Fruit fly (Drosophila melanogaster) whole organism, embryonic: ENCODE measurements around the gene Ubi-p63E.

Source experiments
- Abd-B ChIP-seq: fragments of 200-800 bp; sonication (Bioruptor generic); optimal IDR thresholded peaks from 2 replicates; lab custom pipeline; 2018; ENCODE audit warnings: missing biosample characterization, mild to moderate bottlenecking, missing genetic modification characterization, moderate library complexity
- Atf6 ChIP-seq: fragments of 200-800 bp; sonication (Bioruptor generic); IDR thresholded peaks from 2 replicates; pipeline ENCODE4 v1.3.6; 2022; ENCODE audit warnings: missing biosample characterization, missing genetic modification characterization
- CG10274 ChIP-seq: fragments of 200-800 bp; sonication (Bioruptor generic); optimal IDR thresholded peaks from 3 replicates; lab custom pipeline; 2017; ENCODE audit warnings: missing biosample characterization, mild to moderate bottlenecking, missing genetic modification characterization
- CG12659 ChIP-seq: fragments of 200-800 bp; sonication (Bioruptor generic); optimal IDR thresholded peaks from 3 replicates; lab custom pipeline; 2017; ENCODE audit warnings: mild to moderate bottlenecking, missing biosample characterization, missing genetic modification reagents, missing genetic modification characterization
- CG13296 ChIP-seq: fragments of 200-800 bp; sonication (Bioruptor generic); optimal IDR thresholded peaks from 3 replicates; lab custom pipeline; 2018; ENCODE audit warnings: missing biosample characterization, mild to moderate bottlenecking, missing genetic modification characterization
- CG13424 ChIP-seq: fragments of 200-800 bp; sonication (Bioruptor generic); optimal IDR thresholded peaks from 2 replicates; lab custom pipeline; 2019; ENCODE audit warnings: missing biosample characterization, mild to moderate bottlenecking, missing genetic modification characterization, moderate library complexity
- CG13894 ChIP-seq: fragments of 200-800 bp; sonication (Bioruptor generic); optimal IDR thresholded peaks from 3 replicates; lab custom pipeline; 2018; ENCODE audit warnings: missing biosample characterization, mild to moderate bottlenecking, missing genetic modification characterization, moderate library complexity
- CG1647 ChIP-seq: fragments of 200-800 bp; sonication (Bioruptor generic); optimal IDR thresholded peaks from 3 replicates; lab custom pipeline; 2016; ENCODE audit warnings: missing biosample characterization, missing genetic modification characterization
- CG17328 ChIP-seq: fragments of 200-800 bp; sonication (Bioruptor generic); IDR thresholded peaks from 2 replicates; pipeline ENCODE4 v1.3.6; 2022; ENCODE audit warnings: missing biosample characterization, missing genetic modification characterization
- CG2875 ChIP-seq: fragments of 200-800 bp; sonication (Bioruptor generic); optimal IDR thresholded peaks from 2 replicates; lab custom pipeline; 2017; ENCODE audit warnings: missing biosample characterization, mild to moderate bottlenecking, missing genetic modification characterization, missing genetic modification reagents
- CG30020 ChIP-seq: fragments of 200-800 bp; optimal IDR thresholded peaks from 2 replicates; lab custom pipeline; 2019; ENCODE audit warnings: missing biosample characterization, mild to moderate bottlenecking, missing genetic modification characterization, moderate library complexity
- CG31224 ChIP-seq: fragments of 200-800 bp; sonication (Bioruptor generic); IDR thresholded peaks from 2 replicates; pipeline ENCODE4 v1.3.6; 2022; ENCODE audit warnings: missing biosample characterization, missing genetic modification characterization
- CG3163 ChIP-seq: fragments of 200-800 bp; sonication (Bioruptor generic); optimal IDR thresholded peaks from 3 replicates; lab custom pipeline; 2016; ENCODE audit warnings: missing biosample characterization, missing genetic modification characterization
- CG4360 ChIP-seq: fragments of 200-800 bp; sonication (Bioruptor generic); IDR thresholded peaks from 2 replicates; pipeline ENCODE4 v1.3.6; 2022; ENCODE audit warnings: missing biosample characterization, missing genetic modification characterization
- CG7556 ChIP-seq: fragments of 200-800 bp; sonication (Bioruptor generic); optimal IDR thresholded peaks from 2 replicates; lab custom pipeline; 2017; ENCODE audit warnings: missing biosample characterization, mild to moderate bottlenecking, missing genetic modification characterization
- CG8089 ChIP-seq: fragments of 200-800 bp; sonication (Bioruptor generic); optimal IDR thresholded peaks from 3 replicates; lab custom pipeline; 2016; ENCODE audit warnings: missing biosample characterization, missing genetic modification characterization
- CG9215 ChIP-seq: fragments of 200-800 bp; sonication (Bioruptor generic); IDR thresholded peaks from 2 replicates; pipeline ENCODE4 v1.3.6; 2022; ENCODE audit warnings: missing biosample characterization, missing genetic modification characterization
- CG9932 ChIP-seq: fragments of 200-800 bp; sonication (Bioruptor generic); IDR thresholded peaks from 2 replicates; pipeline ENCODE4 v1.3.6; 2022; ENCODE audit warnings: missing biosample characterization, missing genetic modification characterization
- Doc3 ChIP-seq: fragments of 200-800 bp; sonication (Bioruptor generic); IDR thresholded peaks from 3 replicates; pipeline ENCODE4 v1.3.6; 2022; ENCODE audit warnings: missing biosample characterization, missing genetic modification characterization; ENCODE audit not compliant: partially characterized antibody
- ERR ChIP-seq: fragments of 200-800 bp; sonication (Bioruptor generic); optimal IDR thresholded peaks from 2 replicates; lab custom pipeline; 2016; ENCODE audit warnings: missing biosample characterization, missing genetic modification characterization
- Eip74EF ChIP-seq, 2 experiments: fragments of 200-800 bp in 1 of 2; fragments of >200 bp in 1 of 2; sonication (Bioruptor generic) in 1 of 2; optimal IDR thresholded peaks; 2 replicates each; lab custom pipeline; 2017 to 2019; ENCODE audit warnings: missing biosample characterization in 2 of 2, missing genetic modification characterization in 2 of 2, mild to moderate bottlenecking in 1 of 2, moderate library complexity in 1 of 2
- Elba2 ChIP-seq: fragments of 200-800 bp; sonication (Bioruptor generic); optimal IDR thresholded peaks from 3 replicates; lab custom pipeline; 2016; ENCODE audit warnings: missing biosample characterization, missing genetic modification characterization
- Hsf ChIP-seq: fragments of 200-800 bp; sonication (Bioruptor generic); optimal IDR thresholded peaks from 3 replicates; lab custom pipeline; 2016; ENCODE audit warnings: missing biosample characterization, missing genetic modification characterization
- Lim3 ChIP-seq: fragments of 200-800 bp; sonication (Bioruptor generic); IDR thresholded peaks from 2 replicates; pipeline ENCODE4 v1.3.6; 2022; ENCODE audit warnings: missing biosample characterization, missing genetic modification characterization
- Optix ChIP-seq: fragments of 200-800 bp; sonication (Bioruptor generic); IDR thresholded peaks from 3 replicates; pipeline ENCODE4 v1.3.6; 2022; ENCODE audit warnings: missing biosample characterization, missing genetic modification characterization
- Poxn ChIP-seq: fragments of 200-800 bp; sonication (Bioruptor generic); IDR thresholded peaks from 2 replicates; pipeline ENCODE4 v1.3.6; 2022; ENCODE audit warnings: missing biosample characterization, missing genetic modification characterization
- Scr ChIP-seq: fragments of 200-800 bp; sonication (Bioruptor generic); IDR thresholded peaks from 2 replicates; pipeline ENCODE4 v1.3.6; 2022; ENCODE audit warnings: missing biosample characterization, missing genetic modification characterization; ENCODE audit not compliant: partially characterized antibody
- Stat92E ChIP-seq, 3 experiments: fragments of >200 bp in 2 of 3; fragments of 200-800 bp in 1 of 3; sonication (Bioruptor generic) in 1 of 3; optimal IDR thresholded peaks; 2 replicates each; lab custom pipeline; 2017 to 2019; ENCODE audit warnings: missing biosample characterization in 3 of 3, missing genetic modification characterization in 3 of 3, mild to moderate bottlenecking in 1 of 3, moderate library complexity in 1 of 3
- Xrp1 ChIP-seq: fragments of 200-800 bp; sonication (Bioruptor generic); IDR thresholded peaks from 2 replicates; pipeline ENCODE4 v1.3.6; 2022; ENCODE audit warnings: missing biosample characterization, missing genetic modification characterization
- ap ChIP-seq: fragments of 200-800 bp; sonication (Bioruptor generic); IDR thresholded peaks from 2 replicates; pipeline ENCODE4 v1.3.6; 2022; ENCODE audit warnings: missing biosample characterization, missing genetic modification characterization
- ara ChIP-seq: fragments of 200-800 bp; sonication (Bioruptor generic); IDR thresholded peaks from 2 replicates; pipeline ENCODE4 v1.3.6; 2022; ENCODE audit warnings: missing biosample characterization, missing genetic modification characterization
- az2 ChIP-seq: fragments of 200-800 bp; sonication (Bioruptor generic); optimal IDR thresholded peaks from 3 replicates; lab custom pipeline; 2016; ENCODE audit warnings: missing biosample characterization, missing genetic modification characterization
- crol ChIP-seq: fragments of 200-800 bp; sonication (Bioruptor generic); IDR thresholded peaks from 2 replicates; pipeline ENCODE4 v1.3.6; 2022; ENCODE audit warnings: missing biosample characterization, missing genetic modification characterization
- fru ChIP-seq: fragments of >200 bp; optimal IDR thresholded peaks from 2 replicates; lab custom pipeline; 2017
- ftz-f1 ChIP-seq: fragments of 200-800 bp; sonication (Bioruptor generic); optimal IDR thresholded peaks from 2 replicates; lab custom pipeline; 2016; ENCODE audit warnings: missing biosample characterization, missing genetic modification characterization
- gcm ChIP-seq: fragments of 200-800 bp; sonication (Bioruptor generic); optimal IDR thresholded peaks from 2 replicates; lab custom pipeline; 2019; ENCODE audit warnings: missing biosample characterization, mild to moderate bottlenecking, missing genetic modification characterization, moderate library complexity
- gcm2 ChIP-seq: fragments of 200-800 bp; sonication (Bioruptor generic); optimal IDR thresholded peaks from 2 replicates; lab custom pipeline; 2016; ENCODE audit warnings: missing biosample characterization, missing genetic modification characterization
- gsb-n ChIP-seq: fragments of 200-800 bp; sonication (Bioruptor generic); optimal IDR thresholded peaks from 3 replicates; lab custom pipeline; 2018; ENCODE audit warnings: missing biosample characterization, mild to moderate bottlenecking, missing genetic modification characterization
- ind ChIP-seq: fragments of 200-800 bp; sonication (Bioruptor generic); optimal IDR thresholded peaks from 3 replicates; lab custom pipeline; 2016; ENCODE audit warnings: missing biosample characterization, missing genetic modification characterization
- jigr1 ChIP-seq: fragments of 200-800 bp; sonication (Bioruptor generic); IDR thresholded peaks from 3 replicates; pipeline ENCODE4 v1.3.6; 2022; ENCODE audit warnings: missing biosample characterization, missing genetic modification characterization
- kay ChIP-seq: fragments of 200-800 bp; sonication (Bioruptor generic); optimal IDR thresholded peaks from 2 replicates; lab custom pipeline; 2016; ENCODE audit warnings: missing biosample characterization, missing genetic modification characterization
- lab ChIP-seq: fragments of 200-800 bp; sonication (Bioruptor generic); optimal IDR thresholded peaks from 3 replicates; lab custom pipeline; 2017; ENCODE audit warnings: missing biosample characterization, missing genetic modification characterization, mild to moderate bottlenecking, moderate library complexity, missing genetic modification reagents
- mld ChIP-seq: fragments of 200-800 bp; sonication (Bioruptor generic); IDR thresholded peaks from 3 replicates; pipeline ENCODE4 v1.3.6; 2022; ENCODE audit warnings: missing biosample characterization, missing genetic modification characterization; ENCODE audit not compliant: partially characterized antibody
- oc ChIP-seq: fragments of 200-800 bp; sonication (Bioruptor generic); optimal IDR thresholded peaks from 2 replicates; lab custom pipeline; 2018; ENCODE audit warnings: missing biosample characterization, mild to moderate bottlenecking, missing genetic modification characterization, moderate library complexity
- p53 ChIP-seq: fragments of 200-800 bp; sonication (Bioruptor generic); optimal IDR thresholded peaks from 2 replicates; lab custom pipeline; 2016; ENCODE audit warnings: missing biosample characterization, missing genetic modification characterization
- phol ChIP-seq: fragments of 200-800 bp; sonication (Bioruptor generic); optimal IDR thresholded peaks from 3 replicates; lab custom pipeline; 2018; ENCODE audit warnings: missing biosample characterization, mild to moderate bottlenecking, missing genetic modification characterization, moderate library complexity
- prd ChIP-seq, 3 experiments: fragments of >200 bp in 2 of 3; fragments of 200-800 bp in 1 of 3; sonication (Bioruptor generic) in 1 of 3; optimal IDR thresholded peaks in 2 of 3; IDR thresholded peaks in 1 of 3; 2 replicates in 2 of 3; 3 replicates in 1 of 3; pipeline versions ENCODE4 v1.3.6 to Lab custom; 2017 to 2022; ENCODE audit warnings: missing biosample characterization in 1 of 3, missing genetic modification characterization in 1 of 3
- pros ChIP-seq: fragments of 200-800 bp; sonication (Bioruptor generic); optimal IDR thresholded peaks from 3 replicates; lab custom pipeline; 2019; ENCODE audit warnings: missing biosample characterization, mild to moderate bottlenecking, missing genetic modification characterization, moderate library complexity
- salm ChIP-seq: fragments of 200-800 bp; sonication (Bioruptor generic); optimal IDR thresholded peaks from 2 replicates; lab custom pipeline; 2018; ENCODE audit warnings: missing biosample characterization, mild to moderate bottlenecking, missing genetic modification characterization
- schlank ChIP-seq: fragments of 200-800 bp; sonication (Bioruptor generic); optimal IDR thresholded peaks from 2 replicates; lab custom pipeline; 2018; ENCODE audit warnings: missing biosample characterization, mild to moderate bottlenecking, missing genetic modification characterization
- seq ChIP-seq: fragments of 200-800 bp; sonication (Bioruptor generic); IDR thresholded peaks from 2 replicates; pipeline ENCODE4 v1.3.6; 2022; ENCODE audit warnings: missing biosample characterization, missing genetic modification characterization

Gene Ubi-p63E

DNA sequence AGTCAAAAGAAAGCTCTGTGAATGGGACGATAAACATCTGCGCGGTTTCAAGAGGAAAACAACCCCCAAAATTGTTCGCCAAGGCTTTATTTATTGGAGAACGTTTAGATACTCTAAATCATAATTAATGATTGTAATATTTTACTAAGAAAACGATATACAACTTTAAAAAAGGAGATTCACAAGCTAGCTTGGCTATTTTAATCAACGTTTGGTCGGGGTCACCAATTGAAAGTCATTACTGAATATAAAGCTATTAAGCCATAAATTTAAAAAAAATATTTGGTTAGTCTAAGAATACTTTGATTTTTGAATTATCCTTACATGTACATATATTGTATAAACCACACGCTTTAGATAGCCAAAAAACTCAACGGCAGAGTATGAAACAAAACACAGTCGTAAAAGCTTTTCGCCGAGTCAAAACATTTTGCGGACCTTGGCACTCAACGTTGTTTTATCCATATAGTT, 10.8 kb downstream of the Ubi-p63E start, which contains the start of gene Fie (continued):
- TF ChIP-seq Optix (GFP tag; lab: Robert Waterston, UW) (no peak), gcm (peak; percentile 13), CG8089 (no peak), Abd-B (GFP tag; lab: Kevin White, UChicago) (peak; percentile 64), prd (optimal IDR thresholded peaks at IDR 0.05; lab: Kevin White, UChicago) (no peak), prd (GFP tag; IDR thresholded peaks at IDR 0.05; lab: Robert Waterston, UW) (peak; percentile 62; the same call in 2 of the 3 replicates), ind (GFP tag; lab: Kevin White, UChicago) (peak; percentile 30), oc (tag; lab: Kevin White, UChicago) (no peak), CG9215 (GFP tag; lab: Robert Waterston, UW) (peak; percentile 43; the same call in 1 of the 2 replicates), schlank (tag; lab: Kevin White, UChicago) (no peak), Scr (GFP tag; lab: Robert Waterston, UW) (no peak), Elba2 (GFP tag; lab: Kevin White, UChicago) (no peak), ap (GFP tag; lab: Robert Waterston, UW) (no peak), CG2875 (GFP tag; lab: Kevin White, UChicago) (peak; percentile 3), CG13424 (tag; lab: Kevin White, UChicago) (peak; percentile 79), kay (GFP tag; lab: Kevin White, UChicago) (no peak), fru (lab: Kevin White, UChicago) (no peak), CG10274 (no peak), crol (GFP tag; lab: Robert Waterston, UW) (no peak), jigr1 (no peak), CG13894 (tag; lab: Kevin White, UChicago) (peak; percentile 48), ftz-f1 (GFP tag; lab: Kevin White, UChicago) (no peak), CG31224 (GFP tag; lab: Robert Waterston, UW) (no peak), CG4360 (GFP tag; lab: Robert Waterston, UW) (no peak), CG12659 (GFP tag; lab: Kevin White, UChicago) (peak; percentile 78), gsb-n (tag; lab: Kevin White, UChicago) (no peak), ara (no peak), Stat92E (GFP tag; optimal IDR thresholded peaks at IDR 0.05; lab: Kevin White, UChicago) (no peak), CG17328 (GFP tag; lab: Robert Waterston, UW) (no peak), Eip74EF (GFP tag; optimal IDR thresholded peaks at IDR 0.05; lab: Kevin White, UChicago) (no peak), ERR (GFP tag; lab: Kevin White, UChicago) (no peak), Lim3 (GFP tag; lab: Robert Waterston, UW) (no peak), CG30020 (no peak), az2 (GFP tag; lab: Kevin White, UChicago) (peak; percentile 52), mld (GFP tag; lab: Robert Waterston, UW) (no peak), Hsf (GFP tag; lab: Kevin White, UChicago) (peak; percentile 64), salm (tag; lab: Kevin White, UChicago) (no peak), Poxn (GFP tag; lab: Robert Waterston, UW) (no peak), CG1647 (GFP tag; lab: Kevin White, UChicago) (no peak), Atf6 (GFP tag; lab: Robert Waterston, UW) (peak; percentile 73), CG13296 (peak; percentile 63), lab (GFP tag; lab: Kevin White, UChicago) (peak; percentile 83), CG7556 (GFP tag; lab: Kevin White, UChicago) (peak; percentile 87), Doc3 (no peak), phol (tag; lab: Kevin White, UChicago) (peak; percentile 55), seq (GFP tag; lab: Robert Waterston, UW) (peak; percentile 67), p53 (GFP tag; lab: Kevin White, UChicago) (no peak), pros (GFP tag; lab: Kevin White, UChicago) (no peak), gcm2 (GFP tag; lab: Kevin White, UChicago) (no peak), Xrp1 (peak; percentile 58), CG3163 (GFP tag; lab: Kevin White, UChicago) (no peak), CG9932 (GFP tag; lab: Robert Waterston, UW) (peak; percentile 40; the same call in 1 of the 2 replicates)
